Fruit fly (Drosophila melanogaster): ENCODE results near the gene CG12084.
A peak's percentile ranks its signal among the peaks of the same experiment; 100 is the strongest.

The CG12084 gene

DNA sequence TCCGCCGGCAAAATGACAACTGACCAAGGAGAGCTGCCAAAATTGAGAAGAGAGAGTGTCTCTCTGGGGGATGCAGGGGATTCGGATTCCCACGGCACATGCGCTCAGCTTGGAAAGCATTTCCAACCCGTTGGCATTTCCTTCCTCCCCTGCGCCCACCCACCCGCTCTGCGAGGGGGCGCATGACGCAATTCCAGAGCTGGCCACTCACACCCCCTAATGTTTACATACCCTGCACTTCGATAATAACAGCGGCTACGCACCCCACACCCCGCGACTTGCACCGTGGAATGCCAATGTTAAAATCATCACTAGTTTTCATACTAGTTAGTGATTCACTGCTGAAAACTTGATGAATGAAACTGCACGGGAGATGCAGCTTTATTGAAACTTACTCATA lies 6.9 kb downstream of the CG12084 start, which contains the start of gene stet (continued):
- TF ChIP-seq dan (GFP tag; IDR thresholded peaks at IDR 0.05), result no peak
- TF ChIP-seq bigmax (GFP tag; optimal IDR thresholded peaks at IDR 0.05), result no peak
- no peak for TF ChIP-seq Poxn (GFP tag; IDR thresholded peaks at IDR 0.05)
- no peak for TF ChIP-seq prd (optimal IDR thresholded peaks at IDR 0.05)
- TF ChIP-seq prd (GFP tag; IDR thresholded peaks at IDR 0.05), result 0 out of 3 replicates have a peak, but pooled peaks have one; percentile 10
- no peak; the same call in 1 of the 2 replicates for TF ChIP-seq Drgx (GFP tag; IDR thresholded peaks at IDR 0.05)
- no peak for TF ChIP-seq Rx (GFP tag; IDR thresholded peaks at IDR 0.05)
- TF ChIP-seq amos (GFP tag; IDR thresholded peaks at IDR 0.05; ENCODE audit: partially characterized antibody), result peak; percentile 20; the same call in 1 of the 2 replicates
- TF ChIP-seq hth (optimal IDR thresholded peaks at IDR 0.05), result no peak
- TF ChIP-seq CG31388 (GFP tag; optimal IDR thresholded peaks at IDR 0.05), result no peak
- no peak for TF ChIP-seq CkIIα-i1 (GFP tag; IDR thresholded peaks at IDR 0.05)
- TF ChIP-seq HLHmδ (GFP tag; optimal IDR thresholded peaks at IDR 0.05), result no peak
- TF ChIP-seq Hr78 (GFP tag; optimal IDR thresholded peaks at IDR 0.05), result no peak
- no peak for TF ChIP-seq trh (GFP tag; optimal IDR thresholded peaks at IDR 0.05)
- TF ChIP-seq al (GFP tag; IDR thresholded peaks at IDR 0.05), result no peak
- no peak for TF ChIP-seq ab (GFP tag; optimal IDR thresholded peaks at IDR 0.05)
- no peak for TF ChIP-seq Gsc (GFP tag; IDR thresholded peaks at IDR 0.05)
- no peak for TF ChIP-seq stc (GFP tag; IDR thresholded peaks at IDR 0.05)
- TF ChIP-seq Nf-YA (GFP tag; IDR thresholded peaks at IDR 0.05), result no peak
- TF ChIP-seq CG16779 (GFP tag; IDR thresholded peaks at IDR 0.05), result no peak
- no peak for TF ChIP-seq tio (GFP tag; optimal IDR thresholded peaks at IDR 0.05)
- no peak for TF ChIP-seq Dip2 (GFP tag; IDR thresholded peaks at IDR 0.05)
- TF ChIP-seq Deaf1 (tag; optimal IDR thresholded peaks at IDR 0.05), result no peak
- no peak for TF ChIP-seq ro (GFP tag; IDR thresholded peaks at IDR 0.05)
- TF ChIP-seq ERR (GFP tag; optimal IDR thresholded peaks at IDR 0.05), result no peak
- no peak for TF ChIP-seq knrl (GFP tag; IDR thresholded peaks at IDR 0.05; ENCODE audit: partially characterized antibody)
- no peak for TF ChIP-seq CG16815 (GFP tag; optimal IDR thresholded peaks at IDR 0.05)
- no peak for TF ChIP-seq Neu2 (GFP tag; optimal IDR thresholded peaks at IDR 0.05; ENCODE audit: borderline replicate concordance)
- no peak for TF ChIP-seq CG1603 (tag; optimal IDR thresholded peaks at IDR 0.05)
- TF ChIP-seq Spps (tag; optimal IDR thresholded peaks at IDR 0.05), result no peak
- TF ChIP-seq ato (GFP tag; IDR thresholded peaks at IDR 0.05; ENCODE audit: partially characterized antibody), result no peak
- TF ChIP-seq CG2120 (GFP tag; optimal IDR thresholded peaks at IDR 0.05), result no peak
- no peak for TF ChIP-seq Dek (tag; optimal IDR thresholded peaks at IDR 0.05)
- TF ChIP-seq luna (GFP tag; optimal IDR thresholded peaks at IDR 0.05), result no peak
- TF ChIP-seq chn (GFP tag; optimal IDR thresholded peaks at IDR 0.05), result no peak
- TF ChIP-seq sim (GFP tag; IDR thresholded peaks at IDR 0.05), result no peak
- no peak for TF ChIP-seq CG15073 (GFP tag; optimal IDR thresholded peaks at IDR 0.05)

DNA sequence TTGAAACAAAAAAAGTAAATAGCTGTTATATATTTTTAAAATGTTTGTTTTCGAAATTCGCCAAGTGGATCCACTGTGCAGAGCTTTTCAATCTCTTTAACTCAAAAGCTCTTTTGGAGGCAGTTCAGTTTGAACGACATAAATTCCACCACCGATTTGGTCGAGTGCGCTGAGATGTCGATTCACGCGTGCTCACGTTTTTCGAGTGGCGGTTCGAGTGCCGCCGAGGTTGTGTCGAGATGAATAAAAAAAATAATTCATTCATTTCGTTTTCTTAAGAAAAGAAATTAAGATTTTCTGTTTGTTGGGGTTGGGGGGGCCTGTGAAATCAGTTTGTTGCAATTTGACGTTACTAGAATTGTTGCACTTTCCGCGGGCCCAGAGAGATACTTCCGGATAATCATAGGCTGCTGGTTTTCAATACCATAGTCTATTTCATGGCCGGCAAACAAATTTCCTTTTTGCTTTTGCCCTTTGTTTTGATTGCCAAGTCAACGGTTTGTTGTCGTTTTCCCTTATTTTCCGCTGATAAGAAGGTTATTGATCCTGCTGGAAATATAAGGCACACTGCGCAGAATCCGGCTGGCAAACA lies 7.8 kb downstream of the CG12084 start:
- TF ChIP-seq CG3281 (GFP tag; optimal IDR thresholded peaks at IDR 0.05) (no peak), ERR (GFP tag; optimal IDR thresholded peaks at IDR 0.05) (no peak), crol (GFP tag; IDR thresholded peaks at IDR 0.05) (no peak), p53 (GFP tag; optimal IDR thresholded peaks at IDR 0.05) (no peak), CG6854 (GFP tag; optimal IDR thresholded peaks at IDR 0.05) (peak; percentile 19), zen2 (GFP tag; IDR thresholded peaks at IDR 0.05; ENCODE audit: partially characterized antibody) (peak; percentile 56; the same call in 2 of the 3 replicates), CG4854 (GFP tag; optimal IDR thresholded peaks at IDR 0.05) (no peak), hbn (GFP tag; IDR thresholded peaks at IDR 0.05; ENCODE audit: partially characterized antibody) (peak; percentile 59), vnd (GFP tag; IDR thresholded peaks at IDR 0.05; ENCODE audit: partially characterized antibody) (peak; percentile 66), twi (tag; optimal IDR thresholded peaks at IDR 0.05) (no peak), Pdp1 (GFP tag; optimal IDR thresholded peaks at IDR 0.05) (no peak), CG8388 (GFP tag; optimal IDR thresholded peaks at IDR 0.05) (no peak), CG6791 (GFP tag; IDR thresholded peaks at IDR 0.05; ENCODE audit: partially characterized antibody) (peak; percentile 84), ase (GFP tag; IDR thresholded peaks at IDR 0.05) (no peak), chinmo (GFP tag; IDR thresholded peaks at IDR 0.05; ENCODE audit: partially characterized antibody) (peak; percentile 98), Aef1 (GFP tag; IDR thresholded peaks at IDR 0.05) (no peak), nerfin-2 (GFP tag; IDR thresholded peaks at IDR 0.05; ENCODE audit: partially characterized antibody) (peak; percentile 78)
